Fruit fly (Drosophila melanogaster): Measurements from ENCODE around the gene Cyp4d14.
A peak's percentile ranks its signal among the peaks of the same experiment; 100 is the strongest.

DNA sequence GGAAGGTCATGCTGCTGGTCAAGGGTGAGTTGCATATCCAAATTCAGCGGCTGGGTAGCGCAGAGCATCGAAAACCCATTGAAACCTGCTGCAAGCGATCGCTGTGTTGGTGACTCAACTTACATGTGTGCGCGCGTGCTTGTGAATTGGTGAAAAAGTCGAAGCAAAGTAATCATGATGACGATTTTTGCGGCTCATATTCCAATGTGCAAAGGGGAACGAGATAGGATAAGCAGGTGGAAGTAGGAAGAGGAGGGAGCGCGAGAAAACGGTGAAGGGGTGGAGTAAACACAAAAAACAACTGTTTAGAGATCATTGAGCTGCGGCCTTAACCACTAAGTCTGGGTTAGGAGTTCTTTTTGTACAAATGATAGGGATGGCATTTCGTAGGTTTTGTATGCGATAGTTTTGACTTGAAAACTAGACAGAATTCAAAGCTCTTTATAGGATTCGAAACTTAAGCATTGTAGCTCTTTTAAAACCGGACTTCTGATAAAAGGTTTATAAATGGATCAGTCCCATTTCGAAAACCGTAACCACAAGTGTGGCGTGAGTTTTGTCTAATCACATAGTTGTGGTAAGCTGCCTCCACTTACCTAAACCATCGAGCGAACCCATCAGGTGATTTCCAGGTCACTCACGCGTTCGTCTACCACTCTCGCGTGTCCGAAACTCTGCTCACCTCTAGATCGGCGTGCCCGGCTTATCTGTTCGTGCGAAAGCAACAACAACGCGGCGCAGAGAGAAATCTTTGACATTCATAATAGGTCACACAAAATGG is 29.2 kb downstream of the Cyp4d14 start:
- peak; percentile 9 for TF ChIP-seq CG8632 (GFP tag; optimal IDR thresholded peaks at IDR 0.05)
- peak; percentile 73 for TF ChIP-seq lz (GFP tag; optimal IDR thresholded peaks at IDR 0.05)
- peak; percentile 52 for TF ChIP-seq CG4318 (GFP tag; optimal IDR thresholded peaks at IDR 0.05)
- TF ChIP-seq Hr39 (GFP tag; optimal IDR thresholded peaks at IDR 0.05), result peak; percentile 78
- peak; percentile 76 for TF ChIP-seq esn (GFP tag; optimal IDR thresholded peaks at IDR 0.05)
- TF ChIP-seq CG10631 (GFP tag; optimal IDR thresholded peaks at IDR 0.05), result peak; percentile 47
- TF ChIP-seq Gug (GFP tag; IDR thresholded peaks at IDR 0.05), result peak; percentile 49; the same call in 1 of the 2 replicates
